Worm (Caenorhabditis elegans): ENCODE results near the gene srd-31.

DNA sequence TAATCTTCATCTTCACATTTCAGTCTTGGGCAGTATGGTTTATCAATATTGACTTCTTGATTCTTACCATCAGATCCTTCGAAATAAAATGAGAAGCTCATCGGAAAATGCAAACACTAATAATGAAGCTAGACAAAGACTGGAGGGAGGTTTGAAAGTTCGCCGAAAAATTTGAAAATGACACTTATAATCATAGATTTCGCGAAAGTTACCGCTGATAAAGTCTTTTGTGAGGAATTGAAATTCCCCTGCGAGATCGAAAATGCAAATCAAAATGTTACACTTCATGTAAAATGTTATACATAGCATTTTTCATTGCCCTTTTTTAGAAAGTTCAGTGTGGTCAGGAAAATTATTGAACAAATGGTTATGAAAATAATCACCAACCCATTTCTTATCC lies 36.3 kb downstream of the srd-31 start, which contains the start of gene C50E3.7:
- TF ChIP-seq nhr-237 (tag; optimal IDR thresholded peaks at IDR 0.05) (no peak), pha-4 (tag; optimal IDR thresholded peaks at IDR 0.05) (no peak), lsy-2 (tag; optimal IDR thresholded peaks at IDR 0.05) (no peak)

All from whole organism, mixed stage, embryonic.